Worm (Caenorhabditis elegans) whole organism, young adult: Measurements from ENCODE around the gene F37B12.1.

Experiments
- B0035.1 ChIP-seq: sonication (generic microtip); optimal IDR thresholded peaks from 2 replicates; lab custom pipeline; 2016; ENCODE audit warnings: missing genetic modification characterization, mild to moderate bottlenecking, missing compliant biosample characterization, missing genotype, missing genetic modification reagents
- B0336.3 ChIP-seq: fragments of 200-800 bp; sonication (Bioruptor generic); IDR thresholded peaks from 2 replicates; pipeline ENCODE4 v1.3.6; 2022; ENCODE audit warnings: missing genetic modification characterization, missing compliant biosample characterization
- C06A6.2 ChIP-seq: fragments of 200-800 bp; sonication (Bioruptor generic); conservative IDR thresholded peaks from 2 replicates; pipeline ENCODE4 v1.3.6; 2022; ENCODE audit warnings: missing genetic modification characterization, missing compliant biosample characterization
- D2030.7 ChIP-seq: fragments of 200-800 bp; sonication (Bioruptor generic); IDR thresholded peaks from 2 replicates; pipeline ENCODE4 v1.3.6; 2022; ENCODE audit warnings: missing genetic modification reagents, missing genetic modification characterization, missing compliant biosample characterization
- F10E7.11 ChIP-seq: sonication (generic microtip); optimal IDR thresholded peaks from 2 replicates; lab custom pipeline; 2017; ENCODE audit warnings: mild to moderate bottlenecking, missing genetic modification characterization, moderate library complexity, missing compliant biosample characterization
- F23B12.7 ChIP-seq: sonication (generic microtip); optimal IDR thresholded peaks from 2 replicates; lab custom pipeline; 2017; ENCODE audit warnings: missing genetic modification characterization, mild to moderate bottlenecking, missing compliant biosample characterization, antibody characterized with exemption, moderate library complexity; ENCODE audit not compliant: insufficient read depth
- F37B4.10 ChIP-seq: fragments of 200-800 bp; sonication (Bioruptor generic); IDR thresholded peaks from 2 replicates; pipeline ENCODE4 v1.3.6; 2022; ENCODE audit warnings: missing genetic modification characterization, missing compliant biosample characterization
- F57A8.1 ChIP-seq: fragments of 200-800 bp; sonication (Bioruptor generic); optimal IDR thresholded peaks from 2 replicates; lab custom pipeline; 2018; ENCODE audit warnings: mild to moderate bottlenecking, missing genetic modification characterization, moderate library complexity, missing compliant biosample characterization
- T07F8.4 ChIP-seq: sonication (generic microtip); optimal IDR thresholded peaks from 2 replicates; lab custom pipeline; 2016; ENCODE audit warnings: mild to moderate bottlenecking, missing genetic modification characterization, moderate library complexity, missing compliant biosample characterization
- Y53F4B.3 ChIP-seq: fragments of 200-800 bp; sonication (Bioruptor generic); IDR thresholded peaks from 2 replicates; pipeline ENCODE4 v1.3.6; 2022; ENCODE audit warnings: missing genetic modification reagents, missing genetic modification characterization, missing compliant biosample characterization
- Y53G8AR.9 ChIP-seq: fragments of 200-800 bp; sonication (Bioruptor generic); conservative IDR thresholded peaks from 2 replicates; pipeline ENCODE4 v1.3.6; 2022; ENCODE audit warnings: missing genetic modification reagents, missing genetic modification characterization, missing compliant biosample characterization
- Y56A3A.18 ChIP-seq: fragments of 200-800 bp; sonication (Bioruptor generic); IDR thresholded peaks from 2 replicates; pipeline ENCODE4 v1.3.6; 2022; ENCODE audit warnings: missing genetic modification reagents, missing genetic modification characterization, missing compliant biosample characterization
- Y67H2A.10 ChIP-seq: fragments of 200-800 bp; sonication (Bioruptor generic); conservative IDR thresholded peaks from 2 replicates; pipeline ENCODE4 v1.3.6; 2022; ENCODE audit warnings: missing genetic modification reagents, missing genetic modification characterization, missing compliant biosample characterization
- ZK185.1 ChIP-seq: sonication (generic microtip); optimal IDR thresholded peaks from 2 replicates; lab custom pipeline; 2016; ENCODE audit warnings: mild to moderate bottlenecking, missing genetic modification characterization, missing compliant biosample characterization; ENCODE audit not compliant: poor library complexity, severe bottlenecking
- atf-7 ChIP-seq: sonication (generic microtip); optimal IDR thresholded peaks from 2 replicates; lab custom pipeline; 2017; ENCODE audit warnings: mild to moderate bottlenecking, missing genetic modification characterization, missing compliant biosample characterization
- attf-3 ChIP-seq: fragments of 200-800 bp; sonication (Bioruptor generic); conservative IDR thresholded peaks from 2 replicates; pipeline ENCODE4 v1.3.6; 2022; ENCODE audit warnings: missing genetic modification reagents, missing genetic modification characterization, missing compliant biosample characterization
- attf-6 ChIP-seq: fragments of 200-800 bp; sonication (Bioruptor generic); IDR thresholded peaks from 2 replicates; pipeline ENCODE4 v1.3.6; 2022; ENCODE audit warnings: missing genetic modification reagents, missing genetic modification characterization, missing compliant biosample characterization
- cebp-1 ChIP-seq, 2 experiments: fragments of 200-800 bp in 1 of 2; sonication (Bioruptor generic) in 1 of 2; sonication (generic microtip) in 1 of 2; IDR thresholded peaks in 1 of 2; optimal IDR thresholded peaks in 1 of 2; 2 replicates each; pipeline versions ENCODE4 v1.3.6 to Lab custom; 2017 to 2022; ENCODE audit warnings: missing compliant biosample characterization in 2 of 2, missing genetic modification characterization in 2 of 2, mild to moderate bottlenecking in 1 of 2, missing genetic modification reagents in 1 of 2, moderate library complexity in 1 of 2
- ceh-79 ChIP-seq: sonication (generic microtip); optimal IDR thresholded peaks from 2 replicates; lab custom pipeline; 2017; ENCODE audit warnings: mild to moderate bottlenecking, missing genetic modification characterization, missing compliant biosample characterization
- chd-7 ChIP-seq: sonication (generic microtip); optimal IDR thresholded peaks from 2 replicates; lab custom pipeline; 2016; ENCODE audit warnings: mild to moderate bottlenecking, missing genetic modification characterization, moderate library complexity, missing compliant biosample characterization
- die-1 ChIP-seq: sonication (generic microtip); optimal IDR thresholded peaks from 2 replicates; lab custom pipeline; 2016; ENCODE audit warnings: missing genotype, mild to moderate bottlenecking, missing genetic modification characterization, missing compliant biosample characterization
- dox-1 ChIP-seq: fragments of 200-800 bp; sonication (Bioruptor generic); IDR thresholded peaks from 2 replicates; pipeline ENCODE4 v1.3.6; 2022; ENCODE audit warnings: missing genetic modification reagents, missing genetic modification characterization, missing compliant biosample characterization
- dpff-1 ChIP-seq: sonication (generic microtip); optimal IDR thresholded peaks from 2 replicates; lab custom pipeline; 2017; ENCODE audit warnings: mild to moderate bottlenecking, missing genetic modification characterization, missing compliant biosample characterization
- efl-1 ChIP-seq: fragments of 150-350 bp; optimal IDR thresholded peaks from 2 replicates; lab custom pipeline; 2014; ENCODE audit warnings: missing biosample characterization, missing genetic modification reagents, missing genetic modification characterization
- egl-18 ChIP-seq: fragments of 200-800 bp; sonication (Bioruptor generic); IDR thresholded peaks from 2 replicates; pipeline ENCODE4 v1.3.6; 2022; ENCODE audit warnings: missing genetic modification reagents, missing genetic modification characterization, missing compliant biosample characterization
- egl-44 ChIP-seq: fragments of 200-800 bp; sonication (Bioruptor generic); IDR thresholded peaks from 2 replicates; pipeline ENCODE4 v1.3.6; 2022; ENCODE audit warnings: missing genetic modification reagents, missing genetic modification characterization, missing compliant biosample characterization
- egrh-3 ChIP-seq: fragments of 200-800 bp; sonication (Bioruptor generic); IDR thresholded peaks from 2 replicates; pipeline ENCODE4 v1.3.6; 2022; ENCODE audit warnings: missing genetic modification reagents, missing genetic modification characterization, missing compliant biosample characterization
- gei-17 ChIP-seq: fragments of 200-800 bp; sonication (Bioruptor generic); optimal IDR thresholded peaks from 2 replicates; lab custom pipeline; 2018; ENCODE audit warnings: mild to moderate bottlenecking, missing genetic modification characterization, missing compliant biosample characterization
- him-1 ChIP-seq: sonication (generic microtip); optimal IDR thresholded peaks from 2 replicates; lab custom pipeline; 2016; ENCODE audit warnings: missing genotype, missing genetic modification reagents, missing genetic modification characterization, missing compliant biosample characterization
- hmg-20 ChIP-seq: fragments of 200-800 bp; sonication (Bioruptor generic); IDR thresholded peaks from 2 replicates; pipeline ENCODE4 v1.3.6; 2022; ENCODE audit warnings: missing genetic modification reagents, missing genetic modification characterization, missing compliant biosample characterization
- hsf-1 ChIP-seq: fragments of 200-800 bp; sonication (Bioruptor generic); IDR thresholded peaks from 2 replicates; pipeline ENCODE4 v1.3.6; 2022; ENCODE audit warnings: missing genetic modification reagents, missing genetic modification characterization, missing compliant biosample characterization
- madf-10 ChIP-seq: sonication (generic microtip); optimal IDR thresholded peaks from 2 replicates; lab custom pipeline; 2016; ENCODE audit warnings: mild to moderate bottlenecking, missing genetic modification characterization, missing compliant biosample characterization
- madf-3 ChIP-seq: fragments of 200-800 bp; sonication (Bioruptor generic); IDR thresholded peaks from 2 replicates; pipeline ENCODE4 v1.3.6; 2022; ENCODE audit warnings: missing genetic modification reagents, missing genetic modification characterization, missing compliant biosample characterization
- mcd-1 ChIP-seq: fragments of 200-800 bp; sonication (Bioruptor generic); IDR thresholded peaks from 2 replicates; pipeline ENCODE4 v1.3.6; 2022; ENCODE audit warnings: missing genetic modification reagents, missing genetic modification characterization, missing compliant biosample characterization
- nhr-80 ChIP-seq: sonication (generic microtip); optimal IDR thresholded peaks from 2 replicates; lab custom pipeline; 2016; ENCODE audit warnings: missing genetic modification characterization, missing compliant biosample characterization
- rcor-1 ChIP-seq: fragments of 200-800 bp; sonication (Bioruptor generic); IDR thresholded peaks from 2 replicates; pipeline ENCODE4 v1.3.6; 2022; ENCODE audit warnings: missing genetic modification reagents, missing genetic modification characterization, missing compliant biosample characterization
- rec-8 ChIP-seq, 2 experiments: sonication (generic microtip); optimal IDR thresholded peaks; 2 replicates each; lab custom pipeline; 2016; ENCODE audit warnings: mild to moderate bottlenecking in 2 of 2, missing genetic modification characterization in 2 of 2, missing genetic modification reagents in 2 of 2, missing genotype in 2 of 2, missing biosample characterization in 1 of 2, missing compliant biosample characterization in 1 of 2, moderate library complexity in 1 of 2
- repo-1 ChIP-seq: sonication (generic microtip); optimal IDR thresholded peaks from 2 replicates; lab custom pipeline; 2017; ENCODE audit warnings: mild to moderate bottlenecking, missing genetic modification characterization, missing compliant biosample characterization
- sdz-38 ChIP-seq: sonication (generic microtip); optimal IDR thresholded peaks from 2 replicates; lab custom pipeline; 2016; ENCODE audit warnings: missing genotype, missing genetic modification characterization, missing compliant biosample characterization
- sea-2 ChIP-seq: fragments of 200-800 bp; sonication (Bioruptor generic); IDR thresholded peaks from 2 replicates; pipeline ENCODE4 v1.3.6; 2022; ENCODE audit warnings: missing genetic modification characterization, missing compliant biosample characterization
- snpc-1.1 ChIP-seq: sonication (generic microtip); optimal IDR thresholded peaks from 2 replicates; lab custom pipeline; 2017; ENCODE audit warnings: missing genetic modification characterization, mild to moderate bottlenecking, missing compliant biosample characterization, antibody characterized with exemption, moderate library complexity, missing genotype, missing genetic modification reagents; ENCODE audit not compliant: insufficient read depth
- zfh-2 ChIP-seq: fragments of 200-800 bp; sonication (Bioruptor generic); conservative IDR thresholded peaks from 2 replicates; pipeline ENCODE4 v1.3.6; 2022; ENCODE audit warnings: missing genetic modification reagents, missing genetic modification characterization, missing compliant biosample characterization
- ztf-18 ChIP-seq: sonication (generic microtip); optimal IDR thresholded peaks from 2 replicates; lab custom pipeline; 2016; ENCODE audit warnings: missing genotype, mild to moderate bottlenecking, missing genetic modification characterization, missing compliant biosample characterization
- ztf-22 ChIP-seq: fragments of 200-800 bp; sonication (Bioruptor generic); optimal IDR thresholded peaks from 2 replicates; lab custom pipeline; 2018; ENCODE audit warnings: mild to moderate bottlenecking, missing genetic modification characterization, moderate library complexity, missing compliant biosample characterization
- ztf-3 ChIP-seq: fragments of 200-800 bp; sonication (Bioruptor generic); optimal IDR thresholded peaks from 2 replicates; lab custom pipeline; 2018; ENCODE audit warnings: mild to moderate bottlenecking, missing genetic modification characterization, missing compliant biosample characterization

F37B12.1 gene

DNA sequence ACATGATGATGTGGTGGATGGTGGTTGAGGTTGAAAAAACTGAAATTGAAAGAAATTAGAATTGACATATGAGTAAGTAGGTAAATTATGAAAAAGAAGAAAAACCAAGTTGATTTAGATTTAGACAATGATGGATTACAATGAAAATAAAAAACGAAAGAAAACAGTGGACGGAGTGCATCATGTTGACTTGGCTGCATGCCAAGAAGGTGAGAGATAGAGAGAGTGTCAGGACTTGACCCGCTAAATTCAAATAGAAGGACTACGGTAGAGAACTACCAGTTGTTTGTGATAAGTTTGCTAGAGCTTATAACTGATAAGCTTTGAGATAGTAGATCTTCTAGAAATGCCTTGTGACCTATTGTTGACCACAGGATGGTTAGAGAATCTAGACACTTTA lies 32.0 kb upstream of the F37B12.1 start, which contains the start of gene T24B8.3:
Gene T24B8.3 (minus strand): TSS at position 39 of the 400 bp plus-strand sequence.
- no peak for TF ChIP-seq ceh-79
- no peak for TF ChIP-seq rec-8 (tag; optimal IDR thresholded peaks at IDR 0.05; lab: Kevin White, UChicago)
- no peak for TF ChIP-seq snpc-1.1 (tag; lab: Kevin White, UChicago)
- TF ChIP-seq F37B4.10: no peak
- no peak for TF ChIP-seq Y67H2A.10 (GFP tag; lab: Robert Waterston, UW)

ce11 chrII:9060332-9060840 lies 31.3 kb upstream of the F37B12.1 start:
- TF ChIP-seq hmg-20 (GFP tag; lab: Robert Waterston, UW) (0 out of 2 replicates have a peak, but pooled peaks have one; percentile 8), egl-18 (no peak), efl-1 (GFP tag; lab: Kevin White, UChicago) (no peak), Y53F4B.3 (no peak), Y56A3A.18 (GFP tag; lab: Robert Waterston, UW) (0 out of 2 replicates have a peak, but pooled peaks have one; percentile 43), madf-3 (GFP tag; lab: Robert Waterston, UW) (peak; percentile 84), sdz-38 (tag; lab: Kevin White, UChicago) (no peak), rec-8 (tag; optimal IDR thresholded peaks at IDR 0.05; lab: Kevin White, UChicago) (no peak), T07F8.4 (tag; lab: Kevin White, UChicago) (no peak), Y53G8AR.9 (GFP tag; lab: Robert Waterston, UW) (no peak), dox-1 (GFP tag; lab: Robert Waterston, UW) (peak; percentile 89), chd-7 (peak; percentile 85), egrh-3 (GFP tag; lab: Robert Waterston, UW) (peak; percentile 87), sea-2 (GFP tag; lab: Robert Waterston, UW) (0 out of 2 replicates have a peak, but pooled peaks have one; percentile 53), die-1 (tag; lab: Kevin White, UChicago) (peak; percentile 29), zfh-2 (GFP tag; lab: Robert Waterston, UW) (peak; percentile 98), attf-6 (no peak), mcd-1 (peak; percentile 83), ztf-18 (tag; lab: Kevin White, UChicago) (peak; percentile 54), ztf-3 (GFP tag; lab: Kevin White, UChicago) (no peak), F23B12.7 (tag; lab: Kevin White, UChicago) (peak; percentile 37), ztf-22 (GFP tag; lab: Kevin White, UChicago) (peak; percentile 6), F57A8.1 (GFP tag; lab: Kevin White, UChicago) (peak; percentile 14), B0035.1 (tag; lab: Kevin White, UChicago) (no peak), him-1 (tag; lab: Kevin White, UChicago) (no peak), atf-7 (tag; lab: Kevin White, UChicago) (peak; percentile 77), D2030.7 (GFP tag; lab: Robert Waterston, UW) (no peak), gei-17 (GFP tag; lab: Kevin White, UChicago) (peak; percentile 34), nhr-80 (tag; lab: Kevin White, UChicago) (peak; percentile 92), attf-3 (peak; percentile 46; the same call in 1 of the 2 replicates), dpff-1 (peak; percentile 9), repo-1 (peak; percentile 19), ZK185.1 (tag; lab: Kevin White, UChicago) (peak; percentile 61), C06A6.2 (peak; percentile 57; the same call in 1 of the 2 replicates), hsf-1 (GFP tag; lab: Robert Waterston, UW) (0 out of 2 replicates have a peak, but pooled peaks have one; percentile 35), F10E7.11 (tag; lab: Kevin White, UChicago) (peak; percentile 27), egl-44 (GFP tag; lab: Robert Waterston, UW) (0 out of 2 replicates have a peak, but pooled peaks have one; percentile 45), rcor-1 (GFP tag; lab: Robert Waterston, UW) (peak; percentile 95), cebp-1 (GFP tag; IDR thresholded peaks at IDR 0.05; lab: Robert Waterston, UW) (peak; percentile 73; the same call in 1 of the 2 replicates), cebp-1 (tag; optimal IDR thresholded peaks at IDR 0.05; lab: Kevin White, UChicago) (peak; percentile 85), B0336.3 (peak; percentile 83), madf-10 (tag; lab: Kevin White, UChicago) (peak; percentile 99)
